Fruit fly (Drosophila melanogaster): Measurements from ENCODE around the gene Syt1.

dm6 chr2L:2837742-2838461, 38.1 kb upstream of the Syt1 start, which contains the start of the genes CG3119 and Cpr23B:
- TF ChIP-seq Myc (optimal IDR thresholded peaks at IDR 0.05) (no peak), insv (optimal IDR thresholded peaks at IDR 0.05) (no peak), Sin3A (optimal IDR thresholded peaks at IDR 0.05) (no peak), h (optimal IDR thresholded peaks at IDR 0.05) (no peak)
